Fruit fly (Drosophila melanogaster) whole organism, embryonic: ENCODE measurements around the gene CG3634.

Experiments used
- Ada2b ChIP-seq: fragments of 200-800 bp; sonication (Bioruptor generic); IDR thresholded peaks from 2 replicates; pipeline ENCODE4 v1.3.6; 2022; ENCODE audit warnings: missing biosample characterization, missing genetic modification characterization
- BEAF-32 ChIP-seq: fragments of 200-800 bp; sonication (Bioruptor generic); optimal IDR thresholded peaks from 3 replicates; lab custom pipeline; 2017; ENCODE audit warnings: missing biosample characterization, missing genetic modification characterization, mild to moderate bottlenecking, moderate library complexity, missing genetic modification reagents
- CG12071 ChIP-seq: fragments of 200-800 bp; sonication (Bioruptor generic); optimal IDR thresholded peaks from 3 replicates; lab custom pipeline; 2018; ENCODE audit warnings: missing biosample characterization, mild to moderate bottlenecking, missing genetic modification characterization
- CG14860 ChIP-seq: fragments of 200-800 bp; sonication (Bioruptor generic); IDR thresholded peaks from 3 replicates; pipeline ENCODE4 v1.3.6; 2022; ENCODE audit warnings: missing biosample characterization, missing genetic modification characterization; ENCODE audit not compliant: partially characterized antibody
- CG1529 ChIP-seq: fragments of 200-800 bp; sonication (Bioruptor generic); optimal IDR thresholded peaks from 3 replicates; lab custom pipeline; 2018; ENCODE audit warnings: missing biosample characterization, missing genetic modification characterization
- CG1602 ChIP-seq: fragments of 200-800 bp; sonication (Bioruptor generic); optimal IDR thresholded peaks from 3 replicates; lab custom pipeline; 2016; ENCODE audit warnings: missing biosample characterization, missing genetic modification characterization
- CG1647 ChIP-seq: fragments of 200-800 bp; sonication (Bioruptor generic); optimal IDR thresholded peaks from 3 replicates; lab custom pipeline; 2016; ENCODE audit warnings: missing biosample characterization, missing genetic modification characterization
- CG17568 ChIP-seq: fragments of 200-800 bp; sonication (Bioruptor generic); optimal IDR thresholded peaks from 2 replicates; lab custom pipeline; 2018; ENCODE audit warnings: missing biosample characterization, mild to moderate bottlenecking, missing genetic modification characterization, moderate library complexity
- CG18599 ChIP-seq: fragments of 200-800 bp; sonication (Bioruptor generic); optimal IDR thresholded peaks from 3 replicates; lab custom pipeline; 2017; ENCODE audit warnings: missing biosample characterization, missing genetic modification characterization, mild to moderate bottlenecking, moderate library complexity, missing genetic modification reagents
- CG34224 ChIP-seq: fragments of 200-800 bp; sonication (Bioruptor generic); IDR thresholded peaks from 3 replicates; pipeline ENCODE4 v1.3.6; 2022; ENCODE audit warnings: missing biosample characterization, missing genetic modification characterization; ENCODE audit not compliant: partially characterized antibody
- CG34376 ChIP-seq: fragments of 200-800 bp; sonication (Bioruptor generic); optimal IDR thresholded peaks from 2 replicates; lab custom pipeline; 2018; ENCODE audit warnings: missing biosample characterization, mild to moderate bottlenecking, missing genetic modification characterization
- CG3838 ChIP-seq: fragments of 200-800 bp; sonication (Bioruptor generic); optimal IDR thresholded peaks from 3 replicates; lab custom pipeline; 2016; ENCODE audit warnings: missing biosample characterization, missing genetic modification characterization
- CG4282 ChIP-seq: fragments of 200-800 bp; sonication (Bioruptor generic); optimal IDR thresholded peaks from 2 replicates; lab custom pipeline; 2016; ENCODE audit warnings: missing biosample characterization, missing genetic modification characterization
- CG43689 ChIP-seq: fragments of 200-800 bp; sonication (Bioruptor generic); IDR thresholded peaks from 2 replicates; pipeline ENCODE4 v1.3.6; 2022; ENCODE audit warnings: missing biosample characterization, missing genetic modification characterization
- CG4854 ChIP-seq: fragments of 200-800 bp; sonication (Bioruptor generic); optimal IDR thresholded peaks from 2 replicates; lab custom pipeline; 2016; ENCODE audit warnings: missing biosample characterization, missing genetic modification characterization, inconsistent platforms
- CG6272 ChIP-seq: fragments of 200-800 bp; sonication (Bioruptor generic); IDR thresholded peaks from 2 replicates; pipeline ENCODE4 v1.3.6; 2022; ENCODE audit warnings: missing biosample characterization, missing genetic modification characterization
- CG8944 ChIP-seq: fragments of 200-800 bp; sonication (Bioruptor generic); optimal IDR thresholded peaks from 3 replicates; lab custom pipeline; 2016; ENCODE audit warnings: missing biosample characterization, missing genetic modification characterization
- CG9932 ChIP-seq: fragments of 200-800 bp; sonication (Bioruptor generic); IDR thresholded peaks from 2 replicates; pipeline ENCODE4 v1.3.6; 2022; ENCODE audit warnings: missing biosample characterization, missing genetic modification characterization
- Dbx ChIP-seq: fragments of 200-800 bp; sonication (Bioruptor generic); IDR thresholded peaks from 3 replicates; pipeline ENCODE4 v1.3.6; 2022; ENCODE audit warnings: missing biosample characterization, missing genetic modification characterization
- Dip3 ChIP-seq: fragments of 200-800 bp; sonication (Bioruptor generic); optimal IDR thresholded peaks from 3 replicates; lab custom pipeline; 2016; ENCODE audit warnings: missing biosample characterization, missing genetic modification characterization
- Dp ChIP-seq: fragments of 200-800 bp; sonication (Bioruptor generic); optimal IDR thresholded peaks from 2 replicates; lab custom pipeline; 2018; ENCODE audit warnings: missing biosample characterization, mild to moderate bottlenecking, missing genetic modification characterization, moderate library complexity
- Ets97D ChIP-seq: fragments of 200-800 bp; sonication (Bioruptor generic); optimal IDR thresholded peaks from 3 replicates; lab custom pipeline; 2016; ENCODE audit warnings: missing biosample characterization, missing genetic modification characterization
- HmgZ ChIP-seq: fragments of 200-800 bp; sonication (Bioruptor generic); optimal IDR thresholded peaks from 2 replicates; lab custom pipeline; 2018; ENCODE audit warnings: missing biosample characterization, mild to moderate bottlenecking, missing genetic modification characterization
- Hr39 ChIP-seq: fragments of >200 bp; optimal IDR thresholded peaks from 2 replicates; lab custom pipeline; 2017
- Jarid2 ChIP-seq: fragments of 200-800 bp; sonication (Bioruptor generic); optimal IDR thresholded peaks from 3 replicates; lab custom pipeline; 2017; ENCODE audit warnings: mild to moderate bottlenecking, missing biosample characterization, missing genetic modification reagents, missing genetic modification characterization
- Kr ChIP-seq: fragments of 200-800 bp; sonication (Bioruptor generic); optimal IDR thresholded peaks from 2 replicates; lab custom pipeline; 2017; ENCODE audit warnings: missing biosample characterization, mild to moderate bottlenecking, missing genetic modification characterization
- Rx ChIP-seq: fragments of 200-800 bp; sonication (Bioruptor generic); IDR thresholded peaks from 2 replicates; pipeline ENCODE4 v1.3.6; 2022; ENCODE audit warnings: missing biosample characterization, missing genetic modification characterization
- Scr ChIP-seq: fragments of 200-800 bp; sonication (Bioruptor generic); IDR thresholded peaks from 2 replicates; pipeline ENCODE4 v1.3.6; 2022; ENCODE audit warnings: missing biosample characterization, missing genetic modification characterization; ENCODE audit not compliant: partially characterized antibody
- Ssrp ChIP-seq: fragments of 200-800 bp; sonication (Bioruptor generic); optimal IDR thresholded peaks from 2 replicates; lab custom pipeline; 2018; ENCODE audit warnings: missing biosample characterization, mild to moderate bottlenecking, missing genetic modification characterization, moderate library complexity
- Tbp ChIP-seq: fragments of >200 bp; optimal IDR thresholded peaks from 2 replicates; lab custom pipeline; 2018; ENCODE audit warnings: missing biosample characterization, missing genetic modification characterization
- da ChIP-seq: fragments of 200-800 bp; sonication (Bioruptor generic); optimal IDR thresholded peaks from 2 replicates; lab custom pipeline; 2016; ENCODE audit warnings: missing biosample characterization, missing genetic modification characterization
- dm ChIP-seq: fragments of 200-800 bp; sonication (Bioruptor generic); optimal IDR thresholded peaks from 3 replicates; lab custom pipeline; 2016; ENCODE audit warnings: missing biosample characterization, missing genetic modification characterization
- dmrt11E ChIP-seq: fragments of 200-800 bp; sonication (Bioruptor generic); optimal IDR thresholded peaks from 3 replicates; lab custom pipeline; 2018; ENCODE audit warnings: missing biosample characterization, mild to moderate bottlenecking, missing genetic modification characterization, moderate library complexity
- ems ChIP-seq: fragments of 200-800 bp; sonication (Bioruptor generic); optimal IDR thresholded peaks from 3 replicates; lab custom pipeline; 2016; ENCODE audit warnings: missing biosample characterization, missing genetic modification characterization
- fd96Cb ChIP-seq: fragments of 200-800 bp; sonication (Bioruptor generic); optimal IDR thresholded peaks from 2 replicates; lab custom pipeline; 2018; ENCODE audit warnings: missing biosample characterization, mild to moderate bottlenecking, missing genetic modification characterization, moderate library complexity
- fru ChIP-seq: fragments of >200 bp; optimal IDR thresholded peaks from 2 replicates; lab custom pipeline; 2017
- fu2 ChIP-seq: fragments of 200-800 bp; sonication (Bioruptor generic); optimal IDR thresholded peaks from 2 replicates; lab custom pipeline; 2016; ENCODE audit warnings: missing biosample characterization, missing genetic modification characterization
- hb ChIP-seq: fragments of 200-800 bp; sonication (Bioruptor generic); IDR thresholded peaks from 3 replicates; pipeline ENCODE4 v1.3.6; 2022; ENCODE audit warnings: missing biosample characterization, missing genetic modification characterization; ENCODE audit not compliant: partially characterized antibody
- inv ChIP-seq: fragments of 200-800 bp; sonication (Bioruptor generic); IDR thresholded peaks from 2 replicates; pipeline ENCODE4 v1.3.6; 2022; ENCODE audit warnings: missing biosample characterization, missing genetic modification characterization; ENCODE audit not compliant: partially characterized antibody
- ken ChIP-seq: fragments of 200-800 bp; sonication (Bioruptor generic); IDR thresholded peaks from 3 replicates; pipeline ENCODE4 v1.3.6; 2022; ENCODE audit warnings: missing biosample characterization, missing genetic modification characterization
- luna ChIP-seq: fragments of 200-800 bp; sonication (Bioruptor generic); optimal IDR thresholded peaks from 2 replicates; lab custom pipeline; 2016; ENCODE audit warnings: missing biosample characterization, missing genetic modification characterization
- mirr ChIP-seq: fragments of 200-800 bp; sonication (Bioruptor generic); optimal IDR thresholded peaks from 3 replicates; lab custom pipeline; 2018; ENCODE audit warnings: missing biosample characterization, mild to moderate bottlenecking, missing genetic modification characterization
- otp ChIP-seq: fragments of 200-800 bp; sonication (Bioruptor generic); IDR thresholded peaks from 3 replicates; pipeline ENCODE4, ENCODE4 v1.3.6; 2022; ENCODE audit warnings: missing biosample characterization, missing genetic modification characterization
- pan ChIP-seq, 4 experiments: fragments of >200 bp in 3 of 4; fragments of 200-800 bp in 1 of 4; sonication (Bioruptor generic) in 1 of 4; optimal IDR thresholded peaks in 3 of 4; IDR thresholded peaks in 1 of 4; 2 replicates each; pipeline versions ENCODE4 v1.3.6 to Lab custom; 2017 to 2022; ENCODE audit warnings: missing biosample characterization in 2 of 4, missing genetic modification characterization in 2 of 4, mixed read lengths in 1 of 4
- pfk ChIP-seq: fragments of 200-800 bp; sonication (Bioruptor generic); optimal IDR thresholded peaks from 2 replicates; lab custom pipeline; 2018; ENCODE audit warnings: missing biosample characterization, mild to moderate bottlenecking, missing genetic modification characterization, moderate library complexity
- pum ChIP-seq: fragments of 200-800 bp; sonication (Bioruptor generic); optimal IDR thresholded peaks from 2 replicates; lab custom pipeline; 2016; ENCODE audit warnings: missing biosample characterization, missing genetic modification characterization
- tap ChIP-seq: fragments of 200-800 bp; optimal IDR thresholded peaks from 3 replicates; lab custom pipeline; 2019; ENCODE audit warnings: missing biosample characterization, mild to moderate bottlenecking, missing genetic modification characterization, moderate library complexity
- wek ChIP-seq: fragments of 200-800 bp; sonication (Bioruptor generic); optimal IDR thresholded peaks from 3 replicates; lab custom pipeline; 2018; ENCODE audit warnings: missing biosample characterization, mild to moderate bottlenecking, missing genetic modification characterization, moderate library complexity
- wor ChIP-seq: fragments of 200-800 bp; sonication (Bioruptor generic); IDR thresholded peaks from 2 replicates; pipeline ENCODE4 v1.3.6; 2022; ENCODE audit warnings: missing biosample characterization, missing genetic modification characterization

Gene CG3634

dm6 chr3L:20809088-20809999 is at the start of gene CG3634, which contains the start of gene HIPP1 (continued):
- TF ChIP-seq HmgZ (tag; lab: Kevin White, UChicago) (no peak), dmrt11E (tag; lab: Kevin White, UChicago) (no peak), Dp (GFP tag; lab: Kevin White, UChicago) (peak; percentile 35), Rx (GFP tag; lab: Robert Waterston, UW) (no peak), Dip3 (GFP tag; lab: Kevin White, UChicago) (no peak), CG3838 (no peak), dm (GFP tag; lab: Kevin White, UChicago) (no peak), CG34224 (peak; percentile 73), CG1647 (GFP tag; lab: Kevin White, UChicago) (no peak), CG1602 (GFP tag; lab: Kevin White, UChicago) (no peak), CG43689 (no peak), Ets97D (GFP tag; lab: Kevin White, UChicago) (peak; percentile 45), CG34376 (no peak), pfk (GFP tag; lab: Kevin White, UChicago) (no peak), Ssrp (tag; lab: Kevin White, UChicago) (no peak), luna (no peak), Hr39 (lab: Kevin White, UChicago) (no peak), tap (tag; lab: Kevin White, UChicago) (no peak), BEAF-32 (peak; percentile 84), fd96Cb (no peak), CG4854 (GFP tag; lab: Kevin White, UChicago) (no peak), mirr (GFP tag; lab: Kevin White, UChicago) (no peak), CG6272 (GFP tag; lab: Robert Waterston, UW) (no peak), hb (no peak), CG8944 (GFP tag; lab: Kevin White, UChicago) (no peak), pan (optimal IDR thresholded peaks at IDR 0.05; lab: Kevin White, UChicago) (no peak), pan (GFP tag; optimal IDR thresholded peaks at IDR 0.05 in 1 of 2, IDR thresholded peaks at IDR 0.05 in 1 of 2) (peak in 1 of 2 experiments; percentile 21), Tbp (GFP tag; lab: Kevin White, UChicago) (no peak), CG1529 (no peak), wor (no peak), ken (GFP tag; lab: Robert Waterston, UW) (no peak), fru (lab: Kevin White, UChicago) (no peak), Kr (no peak), CG18599 (GFP tag; lab: Kevin White, UChicago) (no peak), fu2 (GFP tag; lab: Kevin White, UChicago) (no peak), CG17568 (GFP tag; lab: Kevin White, UChicago) (no peak), CG12071 (no peak), Ada2b (GFP tag; lab: Robert Waterston, UW) (no peak), Scr (GFP tag; lab: Robert Waterston, UW) (peak; percentile 75), wek (no peak), da (GFP tag; lab: Kevin White, UChicago) (no peak), pum (GFP tag; lab: Kevin White, UChicago) (no peak), Dbx (GFP tag; lab: Robert Waterston, UW) (no peak), otp (GFP tag; lab: Robert Waterston, UW) (no peak), ems (GFP tag; lab: Kevin White, UChicago) (no peak), CG14860 (peak; percentile 42; the same call in 2 of the 3 replicates), inv (GFP tag; lab: Robert Waterston, UW) (peak; percentile 56), CG4282 (GFP tag; lab: Kevin White, UChicago) (no peak), Jarid2 (no peak), CG9932 (GFP tag; lab: Robert Waterston, UW) (no peak)
